Worm (Caenorhabditis elegans) whole organism, L3 larva: Measurements from ENCODE around the gene tbck-1.

Source experiments
- R02D3.7 ChIP-seq: fragments of 150-350 bp; optimal IDR thresholded peaks from 2 replicates; lab custom pipeline; 2014; ENCODE audit warnings: missing biosample characterization, missing genetic modification characterization
- ZK546.5 ChIP-seq: sonication (generic microtip); optimal IDR thresholded peaks from 2 replicates; lab custom pipeline; 2017; ENCODE audit warnings: missing biosample characterization, missing genetic modification characterization
- aly-2 ChIP-seq: fragments of 150-350 bp; optimal IDR thresholded peaks from 2 replicates; lab custom pipeline; 2014; ENCODE audit warnings: missing biosample characterization, missing genetic modification characterization
- ama-1 ChIP-seq: fragments of 150-350 bp; optimal IDR thresholded peaks from 2 replicates; lab custom pipeline; 2018
- ceh-16 ChIP-seq: sonication (generic microtip); optimal IDR thresholded peaks from 2 replicates; lab custom pipeline; 2017; ENCODE audit warnings: missing biosample characterization, missing genetic modification characterization
- ceh-28 ChIP-seq: fragments of 150-350 bp; optimal IDR thresholded peaks from 2 replicates; lab custom pipeline; 2014; ENCODE audit warnings: missing biosample characterization, missing genetic modification reagents, missing genetic modification characterization
- ceh-82 ChIP-seq: fragments of 150-350 bp; optimal IDR thresholded peaks from 2 replicates; lab custom pipeline; 2014; ENCODE audit warnings: missing biosample characterization, missing genetic modification characterization
- daf-12 ChIP-seq: fragments of 150-350 bp; optimal IDR thresholded peaks from 2 replicates; lab custom pipeline; 2014; ENCODE audit warnings: missing biosample characterization, missing genetic modification reagents, missing genetic modification characterization
- egl-5 ChIP-seq: fragments of 150-350 bp; optimal IDR thresholded peaks from 2 replicates; lab custom pipeline; 2017; ENCODE audit warnings: missing biosample characterization, missing genetic modification reagents, missing genetic modification characterization, inconsistent platforms
- elt-2 ChIP-seq: sonication (generic microtip); optimal IDR thresholded peaks from 2 replicates; lab custom pipeline; 2016; ENCODE audit warnings: missing genetic modification reagents, mild to moderate bottlenecking, missing genetic modification characterization, missing compliant biosample characterization
- eor-1 ChIP-seq, 2 experiments: fragments of 150-350 bp; optimal IDR thresholded peaks; 2 replicates each; lab custom pipeline; 2014 to 2018; ENCODE audit warnings: missing biosample characterization in 2 of 2, missing genetic modification characterization in 2 of 2
- fkh-10 ChIP-seq: sonication (generic microtip); optimal IDR thresholded peaks from 2 replicates; lab custom pipeline; 2017; ENCODE audit warnings: missing biosample characterization, missing genetic modification reagents, missing genetic modification characterization
- fkh-2 ChIP-seq: fragments of 150-350 bp; optimal IDR thresholded peaks from 2 replicates; lab custom pipeline; 2014; ENCODE audit warnings: missing biosample characterization, missing genetic modification reagents, missing genetic modification characterization
- fos-1 ChIP-seq: fragments of 150-350 bp; optimal IDR thresholded peaks from 2 replicates; lab custom pipeline; 2014; ENCODE audit warnings: missing biosample characterization, missing genetic modification characterization
- hmg-11 ChIP-seq: sonication (generic microtip); optimal IDR thresholded peaks from 2 replicates; lab custom pipeline; 2016; ENCODE audit warnings: missing genetic modification characterization, missing compliant biosample characterization
- lin-15B ChIP-seq: fragments of 150-350 bp; optimal IDR thresholded peaks from 2 replicates; lab custom pipeline; 2014; ENCODE audit warnings: missing biosample characterization, missing genetic modification characterization
- lin-39 ChIP-seq: fragments of 150-350 bp; optimal IDR thresholded peaks from 2 replicates; lab custom pipeline; 2018; ENCODE audit warnings: missing biosample characterization, missing genetic modification reagents, missing genetic modification characterization
- lsy-12 ChIP-seq: sonication (generic microtip); optimal IDR thresholded peaks from 2 replicates; lab custom pipeline; 2016; ENCODE audit warnings: mild to moderate bottlenecking, missing genetic modification characterization, missing compliant biosample characterization
- mml-1 ChIP-seq: fragments of 150-350 bp; sonication (generic microtip); optimal IDR thresholded peaks from 3 replicates; lab custom pipeline; 2014; ENCODE audit warnings: missing biosample characterization, missing genetic modification characterization
- nfya-1 ChIP-seq: sonication (generic microtip); optimal IDR thresholded peaks from 2 replicates; lab custom pipeline; 2017; ENCODE audit warnings: missing genetic modification characterization, mild to moderate bottlenecking, missing compliant biosample characterization, antibody characterized with exemption, moderate library complexity; ENCODE audit not compliant: insufficient read depth
- nhr-11 ChIP-seq: fragments of 150-350 bp; optimal IDR thresholded peaks from 2 replicates; lab custom pipeline; 2014; ENCODE audit warnings: missing biosample characterization, missing genetic modification characterization
- nhr-12 ChIP-seq: fragments of 150-350 bp; optimal IDR thresholded peaks from 2 replicates; lab custom pipeline; 2014; ENCODE audit warnings: missing biosample characterization, missing genetic modification characterization
- nhr-23 ChIP-seq: fragments of 150-350 bp; optimal IDR thresholded peaks from 2 replicates; lab custom pipeline; 2014; ENCODE audit warnings: missing biosample characterization, missing genetic modification reagents, missing genetic modification characterization
- nhr-237 ChIP-seq: fragments of 150-350 bp; optimal IDR thresholded peaks from 2 replicates; lab custom pipeline; 2014; ENCODE audit warnings: missing biosample characterization, missing genetic modification characterization
- nhr-28 ChIP-seq: fragments of 150-350 bp; optimal IDR thresholded peaks from 2 replicates; lab custom pipeline; 2014; ENCODE audit warnings: missing biosample characterization, missing genetic modification characterization
- nhr-43 ChIP-seq: sonication (generic microtip); optimal IDR thresholded peaks from 2 replicates; lab custom pipeline; 2016; ENCODE audit warnings: mild to moderate bottlenecking, missing genetic modification characterization, missing compliant biosample characterization; ENCODE audit not compliant: poor library complexity, severe bottlenecking
- nhr-67 ChIP-seq: fragments of 150-350 bp; optimal IDR thresholded peaks from 2 replicates; lab custom pipeline; 2014; ENCODE audit warnings: missing biosample characterization, missing genetic modification characterization
- nhr-76 ChIP-seq: fragments of 150-350 bp; sonication (generic microtip); optimal IDR thresholded peaks from 5 replicates; lab custom pipeline; 2014; ENCODE audit warnings: missing biosample characterization, missing genetic modification characterization
- nhr-77 ChIP-seq: fragments of 150-350 bp; optimal IDR thresholded peaks from 2 replicates; lab custom pipeline; 2014; ENCODE audit warnings: missing biosample characterization, missing genetic modification characterization
- pha-4 ChIP-seq: fragments of 150-350 bp; optimal IDR thresholded peaks from 2 replicates; lab custom pipeline; 2014; ENCODE audit warnings: missing biosample characterization, missing genetic modification reagents, missing genetic modification characterization
- pqm-1 ChIP-seq: fragments of 150-350 bp; optimal IDR thresholded peaks from 2 replicates; lab custom pipeline; 2017; ENCODE audit warnings: missing biosample characterization, missing genetic modification characterization, inconsistent platforms
- snpc-4 ChIP-seq: fragments of 150-350 bp; optimal IDR thresholded peaks from 2 replicates; lab custom pipeline; 2014; ENCODE audit warnings: missing biosample characterization, missing genetic modification characterization
- tbx-2 ChIP-seq: sonication (generic microtip); optimal IDR thresholded peaks from 2 replicates; lab custom pipeline; 2016; ENCODE audit warnings: mild to moderate bottlenecking, missing genetic modification characterization, missing compliant biosample characterization
- zag-1 ChIP-seq: fragments of 150-350 bp; optimal IDR thresholded peaks from 2 replicates; lab custom pipeline; 2014; ENCODE audit warnings: missing biosample characterization, missing genetic modification characterization
- ztf-11 ChIP-seq: fragments of 150-350 bp; optimal IDR thresholded peaks from 2 replicates; lab custom pipeline; 2014; ENCODE audit warnings: missing biosample characterization, missing genetic modification characterization
- ztf-4 ChIP-seq: fragments of 150-350 bp; optimal IDR thresholded peaks from 2 replicates; lab custom pipeline; 2014; ENCODE audit warnings: missing biosample characterization, missing genetic modification characterization

The tbck-1 gene

ce11 chrII:4790687-4791086 lies 37.7 kb upstream of the tbck-1 start:
- TF ChIP-seq snpc-4, result no peak

ce11 chrII:4791272-4791671 lies 37.1 kb upstream of the tbck-1 start, which contains the start of gene F26G1.1:
TSS of gene F26G1.1 (plus strand) at chrII:4791618.
- TF ChIP-seq nhr-23 (tag; lab: Kevin White, UChicago), result peak; percentile 45
- TF ChIP-seq nhr-12 (tag; lab: Kevin White, UChicago), result no peak
- no peak for TF ChIP-seq fos-1 (tag; lab: Kevin White, UChicago)
- no peak for TF ChIP-seq lin-39 (tag; lab: Kevin White, UChicago)
- no peak for TF ChIP-seq tbx-2 (tag; lab: Kevin White, UChicago)
- TF ChIP-seq nhr-43 (tag; lab: Kevin White, UChicago), result peak; percentile 87
- TF ChIP-seq nhr-67 (tag; lab: Kevin White, UChicago), result no peak
- peak; percentile 45 for TF ChIP-seq elt-2
- TF ChIP-seq snpc-4, result no peak
- peak; percentile 61 for TF ChIP-seq nfya-1
- no peak for TF ChIP-seq mml-1
- TF ChIP-seq aly-2 (tag; lab: Kevin White, UChicago), result no peak
- TF ChIP-seq egl-5 (tag; lab: Kevin White, UChicago), result no peak
- TF ChIP-seq lsy-12 (tag; lab: Kevin White, UChicago), result peak; percentile 59
- peak; percentile 51 for TF ChIP-seq pha-4 (tag; lab: Kevin White, UChicago)
- TF ChIP-seq hmg-11 (tag; lab: Kevin White, UChicago), result peak; percentile 17
- TF ChIP-seq ama-1 (lab: Kevin White, UChicago), result no peak
- TF ChIP-seq lin-15B (tag; lab: Kevin White, UChicago), result peak; percentile 36
- TF ChIP-seq R02D3.7, result no peak

- TF ChIP-seq egl-5 (tag; lab: Kevin White, UChicago) (no peak), R02D3.7 (no peak), hmg-11 (tag; lab: Kevin White, UChicago) (no peak), lin-39 (tag; lab: Kevin White, UChicago) (no peak), zag-1 (tag; lab: Kevin White, UChicago) (no peak), tbx-2 (tag; lab: Kevin White, UChicago) (no peak), ztf-11 (no peak), ceh-28 (tag; lab: Kevin White, UChicago) (no peak), nhr-12 (tag; lab: Kevin White, UChicago) (no peak), ZK546.5 (tag; lab: Kevin White, UChicago) (no peak), pqm-1 (tag; lab: Kevin White, UChicago) (no peak), eor-1 (tag; optimal IDR thresholded peaks at IDR 0.05; lab: Kevin White, UChicago) (no peak), nhr-28 (tag; lab: Kevin White, UChicago) (no peak), mml-1 (no peak), pha-4 (tag; lab: Kevin White, UChicago) (no peak), nhr-43 (tag; lab: Kevin White, UChicago) (no peak), fkh-10 (GFP tag; lab: Kevin White, UChicago) (no peak), snpc-4 (no peak), nhr-76 (tag; lab: Kevin White, UChicago) (no peak), nhr-237 (tag; lab: Kevin White, UChicago) (no peak)
Observed at ce11 chrII:4793320-4793719, 35.0 kb upstream of the tbck-1 start.

- no peak for TF ChIP-seq ceh-16 (tag; lab: Kevin White, UChicago)
- TF ChIP-seq nfya-1, result no peak
- no peak for TF ChIP-seq nhr-76 (tag; lab: Kevin White, UChicago)
- no peak for TF ChIP-seq fkh-10 (GFP tag; lab: Kevin White, UChicago)
- no peak for TF ChIP-seq nhr-11 (tag; lab: Kevin White, UChicago)
- TF ChIP-seq daf-12 (tag; lab: Kevin White, UChicago), result no peak
- no peak for TF ChIP-seq ztf-11
- no peak for TF ChIP-seq ztf-4
- no peak for TF ChIP-seq ceh-82 (tag; lab: Kevin White, UChicago)
- TF ChIP-seq nhr-77 (tag; lab: Kevin White, UChicago), result no peak
- no peak for TF ChIP-seq nhr-67 (tag; lab: Kevin White, UChicago)
- no peak for TF ChIP-seq fkh-2
- no peak for TF ChIP-seq hmg-11 (tag; lab: Kevin White, UChicago)
Observed at ce11 chrII:4795461-4795860, 32.9 kb upstream of the tbck-1 start, which contains the start of gene C33F10.4. TSS of gene C33F10.4 (plus strand) at chrII:4795761.
